Worm (Caenorhabditis elegans) whole organism, midembryonic: ENCODE data around the gene spe-18.

Experiments used
- T22C8.4 ChIP-seq: fragments of 200-800 bp; sonication (Bioruptor generic); IDR thresholded peaks from 2 replicates; pipeline ENCODE4 v1.3.6; 2022; ENCODE audit warnings: missing genetic modification characterization, missing compliant biosample characterization
- cog-1 ChIP-seq: sonication (generic microtip); optimal IDR thresholded peaks from 2 replicates; lab custom pipeline; 2016; ENCODE audit warnings: missing genetic modification characterization, missing compliant biosample characterization
- flt-1 ChIP-seq: fragments of 200-800 bp; sonication (Bioruptor generic); IDR thresholded peaks from 2 replicates; pipeline ENCODE4 v1.3.6; 2022; ENCODE audit warnings: missing genetic modification characterization, missing compliant biosample characterization
- klf-2 ChIP-seq: fragments of 200-800 bp; sonication (Bioruptor generic); conservative IDR thresholded peaks from 2 replicates; pipeline ENCODE4 v1.3.6; 2022; ENCODE audit warnings: missing genetic modification reagents, missing genetic modification characterization, missing compliant biosample characterization
- med-1 ChIP-seq: sonication (generic microtip); optimal IDR thresholded peaks from 2 replicates; lab custom pipeline; 2017; ENCODE audit warnings: missing genetic modification characterization, mild to moderate bottlenecking, missing compliant biosample characterization, antibody characterized with exemption, missing genetic modification reagents; ENCODE audit not compliant: insufficient read depth
- ref-1 ChIP-seq: fragments of 200-800 bp; sonication (Bioruptor generic); conservative IDR thresholded peaks from 2 replicates; pipeline ENCODE4 v1.3.6; 2022; ENCODE audit warnings: missing genetic modification reagents, missing genetic modification characterization, missing compliant biosample characterization
- tab-1 ChIP-seq: fragments of 200-800 bp; sonication (Bioruptor generic); IDR thresholded peaks from 2 replicates; pipeline ENCODE4 v1.3.6; 2022; ENCODE audit warnings: missing genetic modification characterization, missing compliant biosample characterization
- ztf-23 ChIP-seq: fragments of 200-800 bp; sonication (Bioruptor generic); IDR thresholded peaks from 2 replicates; pipeline ENCODE4 v1.3.6; 2022; ENCODE audit warnings: missing genetic modification reagents, missing genetic modification characterization, missing compliant biosample characterization
- ztf-29 ChIP-seq: fragments of 200-800 bp; sonication (Bioruptor generic); IDR thresholded peaks from 2 replicates; pipeline ENCODE4 v1.3.6; 2022; ENCODE audit warnings: missing genetic modification reagents, missing genetic modification characterization, missing compliant biosample characterization

Gene spe-18

DNA sequence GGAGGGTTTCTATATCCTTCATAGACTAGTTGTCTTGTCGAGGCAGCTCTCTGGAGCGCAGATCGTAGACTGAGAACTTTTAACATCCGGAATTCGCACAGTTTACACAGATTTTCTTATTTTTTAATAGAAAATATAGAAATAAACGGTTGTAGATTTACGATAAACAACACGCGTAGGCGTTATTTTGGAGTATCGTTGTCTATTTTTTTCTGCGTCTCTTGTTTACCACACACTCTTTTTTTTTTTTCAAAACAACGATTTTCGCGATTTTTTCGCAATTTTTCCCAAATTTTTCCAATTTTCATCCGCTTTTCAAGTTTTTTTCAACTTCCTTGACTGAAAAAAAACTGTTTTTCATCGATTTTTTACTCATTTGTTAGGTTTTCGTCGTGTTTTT lies 34.0 kb upstream of the spe-18 start, which contains the start of gene mecr-1:
mecr-1 (minus strand) TSS at position 127 of the 400 bp plus-strand sequence.
- TF ChIP-seq ref-1 (GFP tag; lab: Robert Waterston, UW) (no peak), ztf-29 (GFP tag; lab: Robert Waterston, UW) (no peak), T22C8.4 (GFP tag; lab: Robert Waterston, UW) (no peak), ztf-23 (GFP tag; lab: Robert Waterston, UW) (no peak), cog-1 (tag; lab: Kevin White, UChicago) (no peak), flt-1 (no peak), tab-1 (GFP tag; lab: Robert Waterston, UW) (no peak), med-1 (GFP tag; lab: Kevin White, UChicago) (no peak), klf-2 (GFP tag; lab: Robert Waterston, UW) (no peak)

DNA sequence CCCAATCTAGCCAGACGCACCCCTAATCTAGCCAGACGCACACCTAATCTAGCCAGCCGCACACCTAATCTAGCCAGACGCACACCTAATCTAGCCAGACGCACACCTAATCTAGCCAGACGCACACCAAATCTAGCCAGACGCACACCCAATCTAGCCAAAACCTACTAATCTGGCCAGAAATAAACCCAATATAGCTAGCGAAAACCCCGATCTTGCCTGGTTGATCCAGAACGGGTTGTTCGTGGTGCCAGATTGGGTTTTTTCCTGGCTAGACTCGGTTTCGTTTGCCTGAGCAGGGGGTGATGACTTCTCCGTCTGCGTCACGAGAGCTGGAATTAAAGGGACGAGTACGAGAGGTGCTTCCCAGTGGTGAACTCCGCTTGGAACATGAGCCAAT lies 30.9 kb upstream of the spe-18 start, which contains the start of gene W09H1.3:
W09H1.3 (plus strand) TSS at position 301 of the 400 bp plus-strand sequence.
- TF ChIP-seq med-1 (GFP tag; lab: Kevin White, UChicago) (no peak), ztf-23 (GFP tag; lab: Robert Waterston, UW) (no peak), ztf-29 (GFP tag; lab: Robert Waterston, UW) (no peak), tab-1 (GFP tag; lab: Robert Waterston, UW) (no peak)

DNA sequence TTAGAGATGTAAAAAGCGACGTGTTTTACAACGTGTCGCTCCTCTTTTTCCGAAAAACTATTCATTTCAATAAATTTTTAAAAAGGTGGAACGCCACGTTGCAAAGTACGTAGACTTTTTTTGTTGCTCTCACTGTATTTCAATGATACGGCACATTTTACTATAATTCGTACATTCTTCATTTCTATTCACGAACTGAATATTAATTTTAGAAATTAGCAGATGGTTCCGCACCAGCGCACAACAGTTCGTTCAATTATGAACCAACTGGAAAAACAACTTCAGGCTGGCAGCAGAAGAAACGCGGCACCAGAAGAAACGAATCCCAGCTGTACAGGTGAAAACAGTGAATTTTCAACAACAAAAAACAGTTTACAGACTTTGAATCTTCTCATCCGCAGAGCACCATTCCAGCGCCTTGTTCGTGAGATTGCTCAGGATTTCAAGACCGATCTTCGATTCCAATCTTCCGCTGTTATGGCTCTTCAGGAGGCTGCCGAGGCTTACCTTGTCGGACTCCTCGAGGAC lies 30.1 kb upstream of the spe-18 start, which contains the start of the genes W09H1.4 and his-73:
W09H1.4 (plus strand) TSS at position 301 of the 528 bp plus-strand sequence.
his-73 (plus strand) TSS at position 478 of the 528 bp plus-strand sequence.
- TF ChIP-seq med-1 (GFP tag; lab: Kevin White, UChicago) (no peak), T22C8.4 (GFP tag; lab: Robert Waterston, UW) (no peak), tab-1 (GFP tag; lab: Robert Waterston, UW) (no peak), klf-2 (GFP tag; lab: Robert Waterston, UW) (no peak), ztf-23 (GFP tag; lab: Robert Waterston, UW) (no peak), ztf-29 (GFP tag; lab: Robert Waterston, UW) (no peak), cog-1 (tag; lab: Kevin White, UChicago) (no peak), flt-1 (no peak), ref-1 (GFP tag; lab: Robert Waterston, UW) (no peak)

ce11 chrII:13181465-13181864 lies 28.3 kb upstream of the spe-18 start, which contains the start of gene W09H1.1:
Gene W09H1.1 (minus strand): TSS chrII:13181565.
- TF ChIP-seq tab-1 (GFP tag; lab: Robert Waterston, UW) (no peak), klf-2 (GFP tag; lab: Robert Waterston, UW) (no peak), T22C8.4 (GFP tag; lab: Robert Waterston, UW) (no peak), ref-1 (GFP tag; lab: Robert Waterston, UW) (no peak), ztf-29 (GFP tag; lab: Robert Waterston, UW) (no peak), cog-1 (tag; lab: Kevin White, UChicago) (no peak), ztf-23 (GFP tag; lab: Robert Waterston, UW) (no peak), flt-1 (no peak), med-1 (GFP tag; lab: Kevin White, UChicago) (no peak)

ce11 chrII:13174435-13174834 lies 21.2 kb upstream of the spe-18 start:
- TF ChIP-seq T22C8.4 (GFP tag; lab: Robert Waterston, UW) = no peak
- no peak for TF ChIP-seq flt-1
- no peak for TF ChIP-seq ztf-23 (GFP tag; lab: Robert Waterston, UW)
- TF ChIP-seq tab-1 (GFP tag; lab: Robert Waterston, UW) = no peak
- no peak for TF ChIP-seq klf-2 (GFP tag; lab: Robert Waterston, UW)
- no peak for TF ChIP-seq med-1 (GFP tag; lab: Kevin White, UChicago)
- no peak for TF ChIP-seq cog-1 (tag; lab: Kevin White, UChicago)
- TF ChIP-seq ref-1 (GFP tag; lab: Robert Waterston, UW) = no peak
- TF ChIP-seq ztf-29 (GFP tag; lab: Robert Waterston, UW) = no peak

DNA sequence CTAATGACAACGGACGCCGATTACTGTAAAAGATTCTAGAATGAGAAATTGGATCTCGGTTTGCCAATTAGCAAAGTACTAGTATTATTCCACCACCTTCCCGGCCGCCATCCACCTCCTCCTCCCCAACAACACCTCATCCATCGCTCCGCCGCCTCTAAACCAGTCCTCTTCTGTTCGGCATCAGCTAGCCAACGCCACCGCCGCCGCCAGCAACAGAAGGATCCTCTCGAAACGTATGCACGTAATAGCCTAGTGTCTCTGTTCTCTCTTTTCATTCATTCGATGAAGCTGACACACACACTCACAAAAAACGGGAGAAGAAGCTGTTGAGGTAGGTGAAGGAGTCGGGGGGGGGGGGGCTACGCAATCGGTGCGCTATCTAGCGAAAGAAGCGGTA lies 17.5 kb upstream of the spe-18 start:
- TF ChIP-seq med-1 (GFP tag; lab: Kevin White, UChicago) (no peak), ztf-23 (GFP tag; lab: Robert Waterston, UW) (no peak), ztf-29 (GFP tag; lab: Robert Waterston, UW) (no peak), T22C8.4 (GFP tag; lab: Robert Waterston, UW) (no peak), flt-1 (no peak), cog-1 (tag; lab: Kevin White, UChicago) (no peak)

- TF ChIP-seq tab-1 (GFP tag; lab: Robert Waterston, UW) (no peak), ref-1 (GFP tag; lab: Robert Waterston, UW) (no peak), ztf-23 (GFP tag; lab: Robert Waterston, UW) (no peak), klf-2 (GFP tag; lab: Robert Waterston, UW) (no peak), T22C8.4 (GFP tag; lab: Robert Waterston, UW) (no peak), flt-1 (no peak), ztf-29 (GFP tag; lab: Robert Waterston, UW) (no peak), cog-1 (tag; lab: Kevin White, UChicago) (no peak), med-1 (GFP tag; lab: Kevin White, UChicago) (no peak)
Measured at ce11 chrII:13167493-13167892, 14.3 kb upstream of the spe-18 start.

- TF ChIP-seq klf-2 (GFP tag; lab: Robert Waterston, UW) = no peak
- no peak for TF ChIP-seq T22C8.4 (GFP tag; lab: Robert Waterston, UW)
- no peak for TF ChIP-seq flt-1
- no peak for TF ChIP-seq ref-1 (GFP tag; lab: Robert Waterston, UW)
Measured at ce11 chrII:13165683-13166259, 12.6 kb upstream of the spe-18 start, which contains the start of gene moe-3. Gene moe-3 (minus strand): TSS chrII:13165733.

- TF ChIP-seq cog-1 (tag; lab: Kevin White, UChicago) (no peak), ztf-29 (GFP tag; lab: Robert Waterston, UW) (no peak), T22C8.4 (GFP tag; lab: Robert Waterston, UW) (no peak), ztf-23 (GFP tag; lab: Robert Waterston, UW) (no peak), klf-2 (GFP tag; lab: Robert Waterston, UW) (no peak)
Measured at ce11 chrII:13164062-13164461, 10.9 kb upstream of the spe-18 start.
